Worm (Caenorhabditis elegans) whole organism, L2 larva: ENCODE measurements around the gene elf-1.
"Not testable (repeated sequence)": the region's sequence is repeated elsewhere in the genome, so short reads cannot be mapped to it uniquely, and the experiment has no call there.

Experiments
- C34F6.9 ChIP-seq: fragments of 150-350 bp; optimal IDR thresholded peaks from 2 replicates; lab custom pipeline; 2014; ENCODE audit warnings: missing biosample characterization, missing genetic modification characterization
- F13H6.1 ChIP-seq: sonication (generic microtip); optimal IDR thresholded peaks from 2 replicates; lab custom pipeline; 2016; ENCODE audit warnings: missing genetic modification characterization, missing compliant biosample characterization
- R02D3.7 ChIP-seq: fragments of 150-350 bp; optimal IDR thresholded peaks from 2 replicates; lab custom pipeline; 2014; ENCODE audit warnings: missing biosample characterization, missing genetic modification characterization
- Y55F3AM.14 ChIP-seq: fragments of 200-800 bp; sonication (Bioruptor generic); optimal IDR thresholded peaks from 2 replicates; lab custom pipeline; 2018; ENCODE audit warnings: mild to moderate bottlenecking, missing genetic modification characterization, missing compliant biosample characterization
- ZK546.5 ChIP-seq: sonication (generic microtip); optimal IDR thresholded peaks from 2 replicates; lab custom pipeline; 2017; ENCODE audit warnings: missing biosample characterization, missing genetic modification characterization
- alr-1 ChIP-seq: fragments of 150-350 bp; optimal IDR thresholded peaks from 2 replicates; lab custom pipeline; 2014; ENCODE audit warnings: missing biosample characterization, missing genetic modification characterization
- aly-2 ChIP-seq: fragments of 150-350 bp; optimal IDR thresholded peaks from 2 replicates; lab custom pipeline; 2014; ENCODE audit warnings: missing biosample characterization, missing genetic modification characterization
- ama-1 ChIP-seq: fragments of 150-350 bp; optimal IDR thresholded peaks from 2 replicates; lab custom pipeline; 2018; ENCODE audit warnings: inconsistent platforms
- blmp-1 ChIP-seq: sonication (generic microtip); optimal IDR thresholded peaks from 2 replicates; lab custom pipeline; 2017; ENCODE audit warnings: missing genetic modification characterization, mild to moderate bottlenecking, missing compliant biosample characterization, antibody characterized with exemption, moderate library complexity; ENCODE audit not compliant: insufficient read depth
- ceh-16 ChIP-seq: fragments of 150-350 bp; optimal IDR thresholded peaks from 2 replicates; lab custom pipeline; 2014; ENCODE audit warnings: missing biosample characterization, missing genetic modification characterization
- ceh-82 ChIP-seq: fragments of 150-350 bp; optimal IDR thresholded peaks from 2 replicates; lab custom pipeline; 2014; ENCODE audit warnings: missing biosample characterization, missing genetic modification characterization
- crh-2 ChIP-seq: sonication (generic microtip); optimal IDR thresholded peaks from 2 replicates; lab custom pipeline; 2017; ENCODE audit warnings: missing biosample characterization, missing genetic modification characterization
- dmd-4 ChIP-seq: sonication (generic microtip); optimal IDR thresholded peaks from 2 replicates; lab custom pipeline; 2017; ENCODE audit warnings: missing biosample characterization, missing genetic modification characterization
- egl-27 ChIP-seq: sonication (generic microtip); optimal IDR thresholded peaks from 3 replicates; lab custom pipeline; 2017; ENCODE audit warnings: missing biosample characterization, missing genetic modification reagents, missing genetic modification characterization
- elt-1 ChIP-seq: fragments of 150-350 bp; optimal IDR thresholded peaks from 2 replicates; lab custom pipeline; 2014; ENCODE audit warnings: missing biosample characterization, missing genetic modification characterization
- elt-3 ChIP-seq: sonication (generic microtip); optimal IDR thresholded peaks from 2 replicates; lab custom pipeline; 2017; ENCODE audit warnings: missing biosample characterization, missing genetic modification characterization
- fos-1 ChIP-seq: fragments of 150-350 bp; optimal IDR thresholded peaks from 2 replicates; lab custom pipeline; 2014; ENCODE audit warnings: missing biosample characterization, missing genetic modification characterization
- gmeb-1 ChIP-seq: fragments of 150-350 bp; optimal IDR thresholded peaks from 2 replicates; lab custom pipeline; 2014; ENCODE audit warnings: missing biosample characterization, missing genetic modification characterization
- lin-11 ChIP-seq: fragments of 150-350 bp; sonication (generic microtip); optimal IDR thresholded peaks from 2 replicates; lab custom pipeline; 2014; ENCODE audit warnings: missing biosample characterization, missing genetic modification characterization, inconsistent platforms, mixed read lengths
- lin-13 ChIP-seq: fragments of 150-350 bp; optimal IDR thresholded peaks from 2 replicates; lab custom pipeline; 2014; ENCODE audit warnings: missing biosample characterization, missing genetic modification reagents, missing genetic modification characterization
- lin-39 ChIP-seq: fragments of 150-350 bp; optimal IDR thresholded peaks from 2 replicates; lab custom pipeline; 2014; ENCODE audit warnings: missing biosample characterization, missing genetic modification reagents, missing genetic modification characterization
- lsy-2 ChIP-seq, 2 experiments: fragments of 150-350 bp in 1 of 2; sonication (generic microtip) in 1 of 2; optimal IDR thresholded peaks; 2 replicates each; lab custom pipeline; 2014 to 2017; ENCODE audit warnings: missing biosample characterization in 2 of 2, missing genetic modification characterization in 2 of 2
- mab-5 ChIP-seq: fragments of 150-350 bp; optimal IDR thresholded peaks from 2 replicates; lab custom pipeline; 2014; ENCODE audit warnings: missing biosample characterization, missing genetic modification characterization
- mbf-1 ChIP-seq: sonication (generic microtip); optimal IDR thresholded peaks from 2 replicates; lab custom pipeline; 2017; ENCODE audit warnings: missing biosample characterization, missing genetic modification characterization
- mdl-1 ChIP-seq, 2 experiments: fragments of 150-350 bp in 1 of 2; sonication (generic microtip) in 1 of 2; optimal IDR thresholded peaks; 2 replicates each; lab custom pipeline; 2017; ENCODE audit warnings: missing biosample characterization in 2 of 2, missing genetic modification characterization in 2 of 2
- nhr-10 ChIP-seq: sonication (generic microtip); optimal IDR thresholded peaks from 2 replicates; lab custom pipeline; 2017; ENCODE audit warnings: missing biosample characterization, missing genetic modification characterization
- nhr-11 ChIP-seq: fragments of 150-350 bp; optimal IDR thresholded peaks from 2 replicates; lab custom pipeline; 2014; ENCODE audit warnings: missing biosample characterization, missing genetic modification characterization
- nhr-12 ChIP-seq: fragments of 150-350 bp; optimal IDR thresholded peaks from 2 replicates; lab custom pipeline; 2014; ENCODE audit warnings: missing biosample characterization, missing genetic modification characterization
- nhr-129 ChIP-seq: fragments of 150-350 bp; optimal IDR thresholded peaks from 2 replicates; lab custom pipeline; 2014; ENCODE audit warnings: missing biosample characterization, missing genetic modification characterization
- nhr-21 ChIP-seq: fragments of 150-350 bp; optimal IDR thresholded peaks from 2 replicates; lab custom pipeline; 2014; ENCODE audit warnings: missing biosample characterization, missing genetic modification characterization
- nhr-23 ChIP-seq: fragments of 150-350 bp; optimal IDR thresholded peaks from 2 replicates; lab custom pipeline; 2014; ENCODE audit warnings: missing biosample characterization, missing genetic modification reagents, missing genetic modification characterization
- nhr-237 ChIP-seq: fragments of 150-350 bp; optimal IDR thresholded peaks from 2 replicates; lab custom pipeline; 2014; ENCODE audit warnings: missing biosample characterization, missing genetic modification characterization
- nhr-25 ChIP-seq: fragments of 150-350 bp; sonication (generic microtip); optimal IDR thresholded peaks from 3 replicates; lab custom pipeline; 2014; ENCODE audit warnings: missing biosample characterization, missing genetic modification characterization
- nhr-6 ChIP-seq: fragments of 150-350 bp; optimal IDR thresholded peaks from 2 replicates; lab custom pipeline; 2014; ENCODE audit warnings: missing biosample characterization, missing genetic modification characterization
- nhr-77 ChIP-seq: fragments of 150-350 bp; optimal IDR thresholded peaks from 2 replicates; lab custom pipeline; 2014; ENCODE audit warnings: missing biosample characterization, missing genetic modification characterization
- peb-1 ChIP-seq: fragments of 150-350 bp; optimal IDR thresholded peaks from 2 replicates; lab custom pipeline; 2014; ENCODE audit warnings: missing biosample characterization, missing genetic modification characterization
- sem-4 ChIP-seq: fragments of 150-350 bp; optimal IDR thresholded peaks from 2 replicates; lab custom pipeline; 2014; ENCODE audit warnings: missing biosample characterization, missing genetic modification reagents, missing genetic modification characterization
- skn-1 ChIP-seq: sonication (generic microtip); optimal IDR thresholded peaks from 2 replicates; lab custom pipeline; 2017; ENCODE audit warnings: missing biosample characterization, missing genetic modification characterization
- sma-3 ChIP-seq: sonication (generic microtip); optimal IDR thresholded peaks from 2 replicates; lab custom pipeline; 2016; ENCODE audit warnings: missing genetic modification reagents, missing genetic modification characterization, missing compliant biosample characterization
- sma-9 ChIP-seq, 2 experiments: fragments of 150-350 bp in 1 of 2; sonication (generic microtip) in 1 of 2; optimal IDR thresholded peaks; 2 replicates each; lab custom pipeline; 2014 to 2016; ENCODE audit warnings: missing genetic modification characterization in 2 of 2, mild to moderate bottlenecking in 1 of 2, missing biosample characterization in 1 of 2, missing compliant biosample characterization in 1 of 2, missing genetic modification reagents in 1 of 2, moderate library complexity in 1 of 2
- snpc-4 ChIP-seq: fragments of 150-350 bp; optimal IDR thresholded peaks from 2 replicates; lab custom pipeline; 2014; ENCODE audit warnings: missing biosample characterization, missing genetic modification characterization
- unc-39 ChIP-seq: fragments of 150-350 bp; optimal IDR thresholded peaks from 2 replicates; lab custom pipeline; 2014; ENCODE audit warnings: missing biosample characterization, missing genetic modification characterization
- unc-55 ChIP-seq: fragments of 150-350 bp; sonication (generic microtip); optimal IDR thresholded peaks from 3 replicates; lab custom pipeline; 2014; ENCODE audit warnings: missing biosample characterization, missing genetic modification reagents, missing genetic modification characterization
- unc-62 ChIP-seq: fragments of 150-350 bp; optimal IDR thresholded peaks from 2 replicates; lab custom pipeline; 2014; ENCODE audit warnings: missing biosample characterization, missing genetic modification reagents, missing genetic modification characterization
- zag-1 ChIP-seq: fragments of 150-350 bp; optimal IDR thresholded peaks from 2 replicates; lab custom pipeline; 2014; ENCODE audit warnings: missing biosample characterization, missing genetic modification characterization
- ztf-1 ChIP-seq: fragments of 200-800 bp; sonication (Bioruptor generic); conservative IDR thresholded peaks from 2 replicates; pipeline ENCODE4 v1.3.6; 2022; ENCODE audit warnings: missing genetic modification characterization, missing compliant biosample characterization
- ztf-11 ChIP-seq: sonication (generic microtip); optimal IDR thresholded peaks from 2 replicates; lab custom pipeline; 2017; ENCODE audit warnings: missing biosample characterization, missing genetic modification characterization
- ztf-4 ChIP-seq: fragments of 150-350 bp; optimal IDR thresholded peaks from 2 replicates; lab custom pipeline; 2014; ENCODE audit warnings: missing biosample characterization, missing genetic modification characterization

elf-1 gene

DNA sequence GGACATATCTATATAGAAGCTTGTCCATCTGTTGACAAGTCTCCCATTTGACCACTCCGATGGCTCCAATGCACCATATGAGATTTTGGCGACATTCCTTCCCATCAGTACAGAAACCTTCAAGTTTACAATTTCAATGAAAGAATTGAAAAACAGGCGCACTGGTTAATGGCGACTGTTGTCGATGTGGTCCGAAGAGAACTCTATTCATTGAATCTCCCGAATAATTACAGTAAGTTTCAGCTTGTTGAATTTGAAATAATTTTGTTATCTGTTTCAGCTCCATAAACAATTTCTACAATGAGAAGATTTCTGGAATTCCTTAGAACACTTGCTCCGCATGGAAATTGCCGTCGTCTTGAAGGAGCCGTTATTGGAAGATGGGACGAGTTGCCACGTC is at the start of gene elf-1:
elf-1 (plus strand) TSS at position 301 of the 400 bp plus-strand sequence.
- not testable (repeated sequence) for TF ChIP-seq nhr-25 (tag; lab: Kevin White, UChicago); crh-2; nhr-6 (tag; lab: Kevin White, UChicago)

- TF ChIP-seq nhr-6 (tag; lab: Kevin White, UChicago) (no peak), unc-62 (GFP tag; lab: Kevin White, UChicago) (no peak), nhr-77 (tag; lab: Kevin White, UChicago) (no peak), mbf-1 (tag; lab: Kevin White, UChicago) (no peak), nhr-23 (tag; lab: Kevin White, UChicago) (no peak), unc-55 (peak; percentile 92), aly-2 (tag; lab: Kevin White, UChicago) (no peak), ceh-82 (tag; lab: Kevin White, UChicago) (no peak), lin-13 (peak; percentile 9), ama-1 (no peak), nhr-237 (tag; lab: Kevin White, UChicago) (no peak), gmeb-1 (tag; lab: Kevin White, UChicago) (peak; percentile 52), elt-3 (tag; lab: Kevin White, UChicago) (no peak), nhr-129 (peak; percentile 49), unc-39 (no peak), zag-1 (tag; lab: Kevin White, UChicago) (peak; percentile 15), skn-1 (no peak), ztf-4 (tag; lab: Kevin White, UChicago) (no peak), mab-5 (tag; lab: Kevin White, UChicago) (no peak), lin-11 (tag; lab: Kevin White, UChicago) (no peak), C34F6.9 (tag; lab: Kevin White, UChicago) (peak; percentile 90), sem-4 (tag; lab: Kevin White, UChicago) (no peak), ceh-16 (tag; lab: Kevin White, UChicago) (no peak), sma-3 (GFP tag; lab: Kevin White, UChicago) (peak; percentile 83), mdl-1 (tag; optimal IDR thresholded peaks at IDR 0.05; lab: Kevin White, UChicago) (peak in 1 of 2 experiments; percentile 12), lin-39 (no peak), nhr-25 (tag; lab: Kevin White, UChicago) (peak; percentile 49), F13H6.1 (peak; percentile 66), nhr-10 (tag; lab: Kevin White, UChicago) (no peak), snpc-4 (tag; lab: Kevin White, UChicago) (peak; percentile 13), R02D3.7 (tag; lab: Kevin White, UChicago) (no peak), fos-1 (tag; lab: Kevin White, UChicago) (peak; percentile 59), lsy-2 (tag; optimal IDR thresholded peaks at IDR 0.05; lab: Kevin White, UChicago) (peak; percentile 56 to 82), nhr-21 (tag; lab: Kevin White, UChicago) (peak; percentile 4), nhr-12 (tag; lab: Kevin White, UChicago) (no peak), Y55F3AM.14 (peak; percentile 32), blmp-1 (tag; lab: Kevin White, UChicago) (no peak), ztf-1 (GFP tag; lab: Robert Waterston, UW) (no peak), peb-1 (tag; lab: Kevin White, UChicago) (no peak), ztf-11 (tag; lab: Kevin White, UChicago) (no peak), dmd-4 (tag; lab: Kevin White, UChicago) (no peak), egl-27 (tag; lab: Kevin White, UChicago) (no peak), crh-2 (peak; percentile 81), ZK546.5 (tag; lab: Kevin White, UChicago) (no peak), sma-9 (GFP tag; optimal IDR thresholded peaks at IDR 0.05; lab: Kevin White, UChicago) (no peak), sma-9 (tag; optimal IDR thresholded peaks at IDR 0.05; lab: Kevin White, UChicago) (no peak), nhr-11 (no peak), alr-1 (no peak), elt-1 (no peak)
- TF ChIP-seq, all 48 proteins: peak for 16
Measured at ce11 chrIII:640198-640803, 48.7 kb upstream of the elf-1 start, which contains the start of the genes tag-266 and tag-267. Gene tag-266 (minus strand): TSS chrIII:640226. Gene tag-267 (plus strand): TSS chrIII:640790.
